Fruit fly (Drosophila melanogaster) S2 (cell line): Measurements from ENCODE around the gene CG44004.

Experiments used
- CG8478 ChIP-seq: fragments of >200 bp; optimal IDR thresholded peaks from 2 replicates; lab custom pipeline; 2018
- CTCF ChIP-seq, 2 experiments: fragments of >200 bp; optimal IDR thresholded peaks; 2 replicates each; lab custom pipeline; 2018

DNA sequence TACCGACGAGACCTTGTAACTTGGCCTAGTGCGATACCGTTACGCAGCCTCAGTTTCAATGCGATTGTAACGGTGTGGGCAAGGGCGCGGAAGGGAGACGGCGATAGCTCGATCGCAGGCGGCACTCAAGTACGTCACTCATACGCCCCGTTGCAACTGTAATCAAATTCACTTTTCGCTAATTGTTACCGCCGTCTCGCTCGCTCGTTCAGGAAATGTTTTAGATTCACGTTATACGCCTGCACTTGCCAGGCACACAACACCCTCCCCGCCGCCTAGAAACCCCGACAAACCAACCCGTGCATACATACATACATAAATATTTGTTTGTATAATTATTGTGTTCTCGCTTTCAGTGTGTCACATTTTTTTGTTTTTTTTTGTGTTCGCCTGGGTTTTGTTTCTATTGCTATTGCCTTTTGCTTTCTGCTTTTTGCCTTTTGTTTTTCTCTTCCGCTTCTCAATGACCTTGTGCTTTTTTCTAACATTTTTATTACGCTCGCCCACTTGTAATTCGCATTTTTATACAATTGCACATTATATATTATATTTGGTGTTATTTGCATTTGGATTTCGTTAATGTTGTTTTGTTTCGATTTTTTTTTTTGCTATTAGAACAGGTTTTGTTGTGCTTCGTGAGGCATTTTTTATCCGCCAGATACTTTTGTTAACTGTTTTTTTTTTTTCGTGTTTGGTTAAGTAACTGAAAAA is 29.2 kb downstream of the CG44004 start:
- TF ChIP-seq CTCF (optimal IDR thresholded peaks at IDR 0.05; lab: Kevin White, UChicago) (no peak), CG8478 (lab: Kevin White, UChicago) (no peak)
